Worm (Caenorhabditis elegans) whole organism, L1 larva: ENCODE measurements around the gene F18A12.2.

Experiments used
- F16B12.6 ChIP-seq: fragments of 150-350 bp; optimal IDR thresholded peaks from 2 replicates; lab custom pipeline; 2014; ENCODE audit warnings: missing biosample characterization, missing genetic modification characterization
- aly-2 ChIP-seq: fragments of 150-350 bp; optimal IDR thresholded peaks from 2 replicates; lab custom pipeline; 2014; ENCODE audit warnings: missing biosample characterization, missing genetic modification characterization
- blmp-1 ChIP-seq: fragments of 150-350 bp; optimal IDR thresholded peaks from 2 replicates; lab custom pipeline; 2014; ENCODE audit warnings: missing biosample characterization, missing genetic modification characterization
- ceh-82 ChIP-seq, 3 experiments: fragments of 150-350 bp in 1 of 3; sonication (generic microtip) in 2 of 3; optimal IDR thresholded peaks; 2 replicates each; lab custom pipeline; 2014 to 2017; ENCODE audit warnings: missing biosample characterization in 3 of 3, missing genetic modification characterization in 3 of 3
- dpl-1 ChIP-seq, 3 experiments: fragments of 150-350 bp in 2 of 3; sonication (generic microtip) in 1 of 3; optimal IDR thresholded peaks; 2 replicates each; lab custom pipeline; 2014 to 2017; ENCODE audit warnings: missing biosample characterization in 3 of 3, missing genetic modification characterization in 3 of 3, missing genetic modification reagents in 3 of 3
- egl-27 ChIP-seq, 2 experiments: fragments of 150-350 bp in 1 of 2; sonication (generic microtip); optimal IDR thresholded peaks; 3 replicates each; lab custom pipeline; 2017 to 2018; ENCODE audit warnings: missing biosample characterization in 2 of 2, missing genetic modification characterization in 2 of 2, missing genetic modification reagents in 2 of 2
- grh-1 ChIP-seq: fragments of 200-800 bp; sonication (Bioruptor generic); IDR thresholded peaks from 2 replicates; pipeline ENCODE4 v1.3.6; 2022; ENCODE audit warnings: missing genetic modification reagents, missing genetic modification characterization, missing compliant biosample characterization
- nhr-11 ChIP-seq: fragments of 150-350 bp; optimal IDR thresholded peaks from 2 replicates; lab custom pipeline; 2014; ENCODE audit warnings: missing biosample characterization, missing genetic modification characterization
- nhr-237 ChIP-seq: fragments of 150-350 bp; optimal IDR thresholded peaks from 2 replicates; lab custom pipeline; 2014; ENCODE audit warnings: missing biosample characterization, missing genetic modification characterization
- skn-1 ChIP-seq: fragments of 150-350 bp; optimal IDR thresholded peaks from 2 replicates; lab custom pipeline; 2014; ENCODE audit warnings: missing biosample characterization, missing genetic modification characterization
- unc-62 ChIP-seq: fragments of 150-350 bp; optimal IDR thresholded peaks from 2 replicates; lab custom pipeline; 2014; ENCODE audit warnings: missing biosample characterization, missing genetic modification reagents, missing genetic modification characterization
- unc-98 ChIP-seq: fragments of 200-800 bp; sonication (Bioruptor generic); IDR thresholded peaks from 2 replicates; pipeline ENCODE4 v1.3.6; 2022; ENCODE audit warnings: missing genetic modification characterization, missing compliant biosample characterization
- zag-1 ChIP-seq: fragments of 150-350 bp; optimal IDR thresholded peaks from 2 replicates; lab custom pipeline; 2014; ENCODE audit warnings: missing biosample characterization, missing genetic modification characterization
- ztf-11 ChIP-seq, 2 experiments: sonication (generic microtip); optimal IDR thresholded peaks; 2 replicates each; lab custom pipeline; 2016 to 2017; ENCODE audit warnings: missing genetic modification characterization in 2 of 2, missing biosample characterization in 1 of 2, missing compliant biosample characterization in 1 of 2

DNA sequence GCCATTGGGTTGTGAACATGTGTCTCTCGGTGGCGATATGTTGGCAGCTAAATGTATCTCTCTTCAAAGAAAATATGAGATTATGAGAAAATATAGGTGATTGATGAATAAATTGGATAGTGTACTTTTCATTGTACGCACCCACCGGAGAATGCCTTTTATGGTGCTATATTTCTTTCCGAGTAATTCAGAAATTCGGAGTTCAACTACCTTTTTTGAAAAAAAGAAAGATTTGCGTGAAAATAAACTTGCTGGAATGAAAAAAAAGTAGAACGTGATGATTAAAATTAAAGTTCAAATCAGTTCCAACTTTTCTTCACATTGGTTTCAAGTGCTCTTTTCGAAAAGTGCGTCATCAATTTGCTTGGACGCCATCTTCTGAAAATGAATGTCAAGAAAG lies 11.1 kb upstream of the F18A12.2 start, which contains the start of gene nep-8:
- TF ChIP-seq skn-1 (tag; lab: Kevin White, UChicago) = no peak
- TF ChIP-seq nhr-11 (tag; lab: Kevin White, UChicago) = no peak
- no peak for TF ChIP-seq unc-98 (GFP tag; lab: Robert Waterston, UW)
- no peak for TF ChIP-seq grh-1 (GFP tag; lab: Robert Waterston, UW)
- TF ChIP-seq dpl-1 (GFP tag; optimal IDR thresholded peaks at IDR 0.05; lab: Kevin White, UChicago) = no peak
- TF ChIP-seq aly-2 (tag; lab: Kevin White, UChicago) = no peak
- TF ChIP-seq F16B12.6 (tag; lab: Kevin White, UChicago) = no peak
- no peak for TF ChIP-seq ztf-11 (tag; optimal IDR thresholded peaks at IDR 0.05; lab: Kevin White, UChicago)
- TF ChIP-seq egl-27 (tag; optimal IDR thresholded peaks at IDR 0.05; lab: Kevin White, UChicago) = no peak
- no peak for TF ChIP-seq zag-1
- TF ChIP-seq unc-62 (GFP tag; lab: Kevin White, UChicago) = no peak
- no peak for TF ChIP-seq nhr-237 (tag; lab: Kevin White, UChicago)
- no peak for TF ChIP-seq blmp-1 (tag; lab: Kevin White, UChicago)
- no peak for TF ChIP-seq ceh-82 (tag; optimal IDR thresholded peaks at IDR 0.05; lab: Kevin White, UChicago)
